Worm (Caenorhabditis elegans) whole organism, L4 larva: ENCODE measurements around the gene col-153.

Experiments
- F26F4.8 ChIP-seq: fragments of 200-800 bp; sonication (Bioruptor generic); conservative IDR thresholded peaks from 2 replicates; pipeline ENCODE4 v1.3.6; 2022; ENCODE audit warnings: missing genetic modification characterization, missing compliant biosample characterization
- F49E8.2 ChIP-seq: sonication (generic microtip); optimal IDR thresholded peaks from 2 replicates; lab custom pipeline; 2016; ENCODE audit warnings: missing compliant biosample characterization, mild to moderate bottlenecking, missing genetic modification characterization, borderline replicate concordance
- R02D3.7 ChIP-seq: fragments of 150-350 bp; sonication (generic microtip); optimal IDR thresholded peaks from 3 replicates; lab custom pipeline; 2014; ENCODE audit warnings: missing biosample characterization, missing genetic modification characterization
- T20F7.1 ChIP-seq: fragments of 200-800 bp; sonication (Bioruptor generic); optimal IDR thresholded peaks from 2 replicates; lab custom pipeline; 2018; ENCODE audit warnings: mild to moderate bottlenecking, missing genetic modification characterization, missing compliant biosample characterization
- Y48G9A.11 ChIP-seq: fragments of 200-800 bp; sonication (Bioruptor generic); IDR thresholded peaks from 2 replicates; pipeline ENCODE4 v1.3.6; 2022; ENCODE audit warnings: missing genetic modification reagents, missing genetic modification characterization, missing compliant biosample characterization
- aha-1 ChIP-seq: fragments of 150-350 bp; peaks from one replicate; lab custom pipeline; 2014; ENCODE audit warnings: missing biosample characterization, missing genetic modification characterization
- aly-2 ChIP-seq: sonication (generic microtip); optimal IDR thresholded peaks from 2 replicates; lab custom pipeline; 2018; ENCODE audit warnings: missing biosample characterization, missing genetic modification characterization
- arid-1 ChIP-seq: fragments of 200-800 bp; sonication (Bioruptor generic); conservative IDR thresholded peaks from 2 replicates; pipeline ENCODE4 v1.3.6; 2022; ENCODE audit warnings: missing genetic modification reagents, missing genetic modification characterization, missing compliant biosample characterization
- attf-4 ChIP-seq: sonication (generic microtip); optimal IDR thresholded peaks from 3 replicates; lab custom pipeline; 2017; ENCODE audit warnings: missing biosample characterization, missing genetic modification characterization
- ceh-20 ChIP-seq: fragments of 200-800 bp; sonication (Bioruptor generic); IDR thresholded peaks from 2 replicates; pipeline ENCODE4 v1.3.6; 2022; ENCODE audit warnings: missing genetic modification reagents, missing genetic modification characterization, missing compliant biosample characterization
- ceh-32 ChIP-seq: sonication (generic microtip); optimal IDR thresholded peaks from 2 replicates; lab custom pipeline; 2016; ENCODE audit warnings: mild to moderate bottlenecking, missing genetic modification characterization, missing compliant biosample characterization; ENCODE audit not compliant: poor library complexity
- ceh-44 ChIP-seq: fragments of 200-800 bp; sonication (Bioruptor generic); IDR thresholded peaks from 2 replicates; pipeline ENCODE4 v1.3.6; 2022; ENCODE audit warnings: missing genetic modification reagents, missing genetic modification characterization, missing compliant biosample characterization
- ceh-62 ChIP-seq: sonication (generic microtip); optimal IDR thresholded peaks from 2 replicates; lab custom pipeline; 2017; ENCODE audit warnings: missing biosample characterization, missing genetic modification characterization
- cey-2 ChIP-seq: sonication (generic microtip); optimal IDR thresholded peaks from 3 replicates; lab custom pipeline; 2017; ENCODE audit warnings: missing genetic modification characterization, mild to moderate bottlenecking, missing compliant biosample characterization, antibody characterized with exemption, borderline replicate concordance; ENCODE audit not compliant: insufficient read depth
- ctbp-1 ChIP-seq: fragments of 200-800 bp; sonication (Bioruptor generic); IDR thresholded peaks from 2 replicates; pipeline ENCODE4 v1.3.6; 2022; ENCODE audit warnings: missing genetic modification reagents, missing genetic modification characterization, missing compliant biosample characterization
- dmd-8 ChIP-seq: fragments of 200-800 bp; sonication (Bioruptor generic); IDR thresholded peaks from 2 replicates; pipeline ENCODE4 v1.3.6; 2022; ENCODE audit warnings: missing genetic modification characterization, missing compliant biosample characterization
- dmd-9 ChIP-seq: fragments of 200-800 bp; sonication (Bioruptor generic); IDR thresholded peaks from 2 replicates; pipeline ENCODE4 v1.3.6; 2022; ENCODE audit warnings: missing genetic modification reagents, missing genetic modification characterization, missing compliant biosample characterization
- dpl-1 ChIP-seq: fragments of 150-350 bp; optimal IDR thresholded peaks from 2 replicates; lab custom pipeline; 2014; ENCODE audit warnings: missing biosample characterization, missing genetic modification reagents, missing genetic modification characterization
- duxl-1 ChIP-seq: sonication (generic microtip); optimal IDR thresholded peaks from 2 replicates; lab custom pipeline; 2016; ENCODE audit warnings: mild to moderate bottlenecking, missing genetic modification characterization, moderate library complexity, missing compliant biosample characterization; ENCODE audit not compliant: poor library complexity
- egl-43 ChIP-seq: fragments of 200-800 bp; sonication (Bioruptor generic); IDR thresholded peaks from 2 replicates; pipeline ENCODE4 v1.3.6; 2022; ENCODE audit warnings: missing genetic modification reagents, missing genetic modification characterization, missing compliant biosample characterization
- fkh-10 ChIP-seq: fragments of 150-350 bp; optimal IDR thresholded peaks from 2 replicates; lab custom pipeline; 2014; ENCODE audit warnings: missing biosample characterization, missing genetic modification reagents, missing genetic modification characterization
- hlh-11 ChIP-seq: fragments of 200-800 bp; sonication (Bioruptor generic); optimal IDR thresholded peaks from 2 replicates; lab custom pipeline; 2018; ENCODE audit warnings: mild to moderate bottlenecking, missing genetic modification characterization, missing compliant biosample characterization
- hlh-30 ChIP-seq: sonication (generic microtip); optimal IDR thresholded peaks from 2 replicates; lab custom pipeline; 2017; ENCODE audit warnings: antibody characterized with exemption, mild to moderate bottlenecking, missing genetic modification characterization, missing compliant biosample characterization; ENCODE audit not compliant: insufficient read depth
- lim-7 ChIP-seq: fragments of 200-800 bp; sonication (Bioruptor generic); IDR thresholded peaks from 2 replicates; pipeline ENCODE4 v1.3.6; 2022; ENCODE audit warnings: missing genetic modification characterization, missing compliant biosample characterization
- lin-1 ChIP-seq: fragments of 200-800 bp; sonication (Bioruptor generic); IDR thresholded peaks from 2 replicates; pipeline ENCODE4 v1.3.6; 2022; ENCODE audit warnings: missing genetic modification reagents, missing genetic modification characterization, missing compliant biosample characterization
- lin-15B ChIP-seq: fragments of 150-350 bp; sonication (generic microtip); optimal IDR thresholded peaks from 3 replicates; lab custom pipeline; 2014; ENCODE audit warnings: missing biosample characterization, missing genetic modification characterization
- lin-38 ChIP-seq: fragments of 200-800 bp; sonication (Bioruptor generic); IDR thresholded peaks from 2 replicates; pipeline ENCODE4 v1.3.6; 2022; ENCODE audit warnings: missing genetic modification reagents, missing genetic modification characterization, missing compliant biosample characterization
- lin-39 ChIP-seq: fragments of 150-350 bp; optimal IDR thresholded peaks from 2 replicates; lab custom pipeline; 2014; ENCODE audit warnings: missing biosample characterization, missing genetic modification reagents, missing genetic modification characterization
- lir-3 ChIP-seq: sonication (generic microtip); optimal IDR thresholded peaks from 2 replicates; lab custom pipeline; 2016; ENCODE audit warnings: mild to moderate bottlenecking, missing genetic modification characterization, missing compliant biosample characterization
- lsy-2 ChIP-seq, 2 experiments: fragments of 150-350 bp in 1 of 2; sonication (generic microtip) in 1 of 2; optimal IDR thresholded peaks; 2 replicates each; lab custom pipeline; 2014 to 2017; ENCODE audit warnings: missing biosample characterization in 2 of 2, missing genetic modification characterization in 2 of 2
- madf-5 ChIP-seq, 2 experiments: fragments of 200-800 bp; sonication (Bioruptor generic); IDR thresholded peaks; 2 replicates each; pipeline ENCODE4 v1.3.6; 2022; ENCODE audit warnings: missing compliant biosample characterization in 2 of 2, missing genetic modification characterization in 2 of 2
- nhr-11 ChIP-seq: fragments of 150-350 bp; optimal IDR thresholded peaks from 2 replicates; lab custom pipeline; 2014; ENCODE audit warnings: missing biosample characterization, missing genetic modification characterization
- nhr-111 ChIP-seq: fragments of 200-800 bp; sonication (Bioruptor generic); optimal IDR thresholded peaks from 2 replicates; lab custom pipeline; 2018; ENCODE audit warnings: mild to moderate bottlenecking, missing genetic modification characterization, missing compliant biosample characterization
- pha-4 ChIP-seq, 2 experiments: fragments of 150-350 bp in 1 of 2; fragments of 200-800 bp in 1 of 2; sonication (Bioruptor generic) in 1 of 2; IDR thresholded peaks in 1 of 2; optimal IDR thresholded peaks in 1 of 2; 2 replicates each; pipeline versions ENCODE4 v1.3.6 to Lab custom; 2014 to 2022; ENCODE audit warnings: missing genetic modification characterization in 2 of 2, missing genetic modification reagents in 2 of 2, missing biosample characterization in 1 of 2, missing compliant biosample characterization in 1 of 2
- pqm-1 ChIP-seq: sonication (generic microtip); optimal IDR thresholded peaks from 2 replicates; lab custom pipeline; 2017; ENCODE audit warnings: missing biosample characterization, missing genetic modification characterization
- rbr-2 ChIP-seq: sonication (generic microtip); optimal IDR thresholded peaks from 2 replicates; lab custom pipeline; 2016; ENCODE audit warnings: missing genotype, missing genetic modification characterization, missing compliant biosample characterization
- spr-1 ChIP-seq: sonication (generic microtip); optimal IDR thresholded peaks from 2 replicates; lab custom pipeline; 2016; ENCODE audit warnings: mild to moderate bottlenecking, missing genetic modification characterization, missing compliant biosample characterization
- spr-3 ChIP-seq: fragments of 200-800 bp; sonication (Bioruptor generic); optimal IDR thresholded peaks from 2 replicates; lab custom pipeline; 2018; ENCODE audit warnings: mild to moderate bottlenecking, missing genetic modification characterization, missing compliant biosample characterization
- tag-97 ChIP-seq: fragments of 200-800 bp; sonication (Bioruptor generic); IDR thresholded peaks from 2 replicates; pipeline ENCODE4 v1.3.6; 2022; ENCODE audit warnings: missing genetic modification characterization, missing compliant biosample characterization
- unc-130 ChIP-seq: sonication (generic microtip); optimal IDR thresholded peaks from 2 replicates; lab custom pipeline; 2016; ENCODE audit warnings: missing genetic modification reagents, missing genetic modification characterization, missing compliant biosample characterization
- vab-7 ChIP-seq: fragments of 200-800 bp; sonication (Bioruptor generic); IDR thresholded peaks from 2 replicates; pipeline ENCODE4 v1.3.6; 2022; ENCODE audit warnings: missing genetic modification reagents, missing genetic modification characterization, missing compliant biosample characterization
- ztf-11 ChIP-seq: fragments of 150-350 bp; optimal IDR thresholded peaks from 2 replicates; lab custom pipeline; 2014; ENCODE audit warnings: missing biosample characterization, missing genetic modification characterization
- ztf-7 ChIP-seq: fragments of 150-350 bp; optimal IDR thresholded peaks from 2 replicates; lab custom pipeline; 2014; ENCODE audit warnings: missing biosample characterization, missing genetic modification characterization

Gene col-153

DNA sequence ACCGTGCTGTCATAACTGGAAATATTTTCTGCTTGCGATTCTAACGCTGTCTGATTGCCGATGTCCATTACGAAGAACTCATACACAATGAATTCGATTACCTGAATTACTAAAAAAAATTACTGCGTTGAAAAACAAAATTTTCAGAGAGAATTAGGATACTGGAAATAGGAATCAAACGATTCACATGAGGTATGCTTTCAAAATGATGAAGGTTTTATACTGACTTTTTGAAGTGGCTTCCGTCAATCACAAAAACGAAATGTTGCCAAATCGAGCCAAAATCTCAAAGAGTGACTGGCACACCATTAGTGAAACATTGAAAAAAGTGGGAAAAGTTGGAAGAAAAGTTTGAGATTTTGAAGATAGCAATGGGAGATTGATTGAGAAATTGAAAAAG, 40.5 kb upstream of the col-153 start, which contains the start of gene zzz-1:
Gene zzz-1 (minus strand): TSS at position 101 of the 400 bp plus-strand sequence.
- TF ChIP-seq lin-38: no peak
- no peak for TF ChIP-seq tag-97
- no peak for TF ChIP-seq nhr-111 (GFP tag; lab: Kevin White, UChicago)
- no peak for TF ChIP-seq Y48G9A.11 (GFP tag; lab: Robert Waterston, UW)
- TF ChIP-seq F26F4.8 (GFP tag; lab: Robert Waterston, UW): no peak
- TF ChIP-seq R02D3.7 (tag; lab: Kevin White, UChicago): no peak
- TF ChIP-seq arid-1: no peak
- TF ChIP-seq dmd-8 (GFP tag; lab: Robert Waterston, UW): no peak
- no peak for TF ChIP-seq ceh-44
- no peak for TF ChIP-seq T20F7.1
- TF ChIP-seq nhr-11 (tag; lab: Kevin White, UChicago): no peak
- TF ChIP-seq ctbp-1 (GFP tag; lab: Robert Waterston, UW): no peak
- no peak for TF ChIP-seq F49E8.2 (tag; lab: Kevin White, UChicago)
- no peak for TF ChIP-seq hlh-11 (tag; lab: Kevin White, UChicago)
- no peak for TF ChIP-seq ceh-32
- no peak for TF ChIP-seq fkh-10 (GFP tag; lab: Kevin White, UChicago)
- no peak for TF ChIP-seq cey-2 (tag; lab: Kevin White, UChicago)
- no peak for TF ChIP-seq pqm-1 (tag; lab: Kevin White, UChicago)

DNA sequence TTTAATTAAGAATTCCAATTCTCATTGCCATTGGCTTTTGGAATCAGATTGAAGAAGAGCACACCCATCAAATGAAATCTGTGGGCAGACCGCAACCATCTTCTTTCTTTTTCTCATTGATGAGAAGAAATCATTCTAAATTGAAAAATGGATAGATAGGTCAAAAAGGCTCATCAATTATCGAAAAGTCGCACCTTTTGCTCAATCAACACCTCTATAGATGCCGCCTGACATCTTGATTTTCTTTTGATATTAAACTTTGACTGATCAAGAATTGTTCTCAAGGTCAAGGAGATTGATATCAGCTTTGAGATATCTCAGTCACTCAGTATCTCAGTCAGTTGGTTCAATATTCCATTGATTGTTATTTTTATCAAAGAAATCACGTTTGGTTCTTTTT, 39.7 kb upstream of the col-153 start:
- TF ChIP-seq lir-3 (tag; lab: Kevin White, UChicago): no peak
- TF ChIP-seq ztf-7 (tag; lab: Kevin White, UChicago): no peak
- TF ChIP-seq lsy-2 (tag; optimal IDR thresholded peaks at IDR 0.05; lab: Kevin White, UChicago): no peak
- no peak for TF ChIP-seq madf-5 (GFP tag; IDR thresholded peaks at IDR 0.05; lab: Robert Waterston, UW)
- no peak for TF ChIP-seq hlh-30 (tag; lab: Kevin White, UChicago)
- TF ChIP-seq lin-1: no peak
- TF ChIP-seq lin-39 (tag; lab: Kevin White, UChicago): no peak
- TF ChIP-seq lin-38: no peak
- TF ChIP-seq ctbp-1 (GFP tag; lab: Robert Waterston, UW): no peak
- no peak for TF ChIP-seq ceh-20
- no peak for TF ChIP-seq duxl-1 (tag; lab: Kevin White, UChicago)
- no peak for TF ChIP-seq rbr-2 (tag; lab: Kevin White, UChicago)
- no peak for TF ChIP-seq nhr-111 (GFP tag; lab: Kevin White, UChicago)
- TF ChIP-seq ceh-62 (tag; lab: Kevin White, UChicago): no peak
- no peak for TF ChIP-seq spr-3 (GFP tag; lab: Kevin White, UChicago)
- TF ChIP-seq aha-1 (tag; lab: Kevin White, UChicago): no peak
- TF ChIP-seq cey-2 (tag; lab: Kevin White, UChicago): no peak
- TF ChIP-seq, all 104 proteins: peak for 0

DNA sequence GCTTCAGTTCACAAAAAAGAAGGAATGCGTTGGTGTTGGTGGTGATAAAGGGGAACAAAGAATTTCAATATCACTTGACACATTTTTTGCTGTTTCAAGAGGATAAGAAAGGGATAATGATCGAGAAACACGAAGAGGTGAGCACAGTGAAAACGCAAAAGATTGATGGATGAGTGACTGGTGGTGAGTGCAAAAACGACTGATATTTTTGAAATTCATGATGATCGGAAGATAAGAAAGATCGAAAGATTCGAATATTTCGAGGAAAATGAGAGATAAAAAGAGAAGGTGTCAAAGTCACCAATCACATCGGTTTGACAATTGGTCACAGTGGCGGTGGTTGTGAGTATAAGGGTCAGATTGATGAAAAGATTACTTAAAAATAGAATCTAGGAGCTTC, 33.7 kb upstream of the col-153 start:
- no peak for TF ChIP-seq attf-4

DNA sequence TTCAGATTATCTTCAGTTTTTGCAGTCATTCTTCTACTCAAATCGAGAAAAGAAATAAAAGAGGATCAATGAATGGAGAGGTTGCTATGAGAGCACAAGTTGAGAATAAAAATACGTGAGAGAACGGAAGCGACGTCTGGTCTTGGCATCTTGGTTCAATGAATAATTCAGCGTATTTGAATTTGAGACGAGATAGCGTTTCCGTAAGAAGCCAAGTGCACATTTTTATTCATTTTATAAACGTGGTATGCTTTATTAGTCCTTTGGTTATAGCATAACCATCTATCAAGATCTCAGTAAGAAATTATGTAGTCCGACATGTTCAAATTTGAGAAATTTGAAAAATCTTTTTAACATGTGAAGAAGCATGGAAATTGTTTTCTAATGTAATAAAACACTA, 31.2 kb upstream of the col-153 start, which contains the start of gene F58B4.2:
Gene F58B4.2 (minus strand): TSS at position 101 of the 400 bp plus-strand sequence.
- TF ChIP-seq ztf-11 (no peak), R02D3.7 (tag; lab: Kevin White, UChicago) (no peak), unc-130 (GFP tag; lab: Kevin White, UChicago) (no peak), lin-15B (tag; lab: Kevin White, UChicago) (no peak), lin-39 (tag; lab: Kevin White, UChicago) (no peak), lim-7 (GFP tag; lab: Robert Waterston, UW) (no peak), aly-2 (tag; lab: Kevin White, UChicago) (no peak), fkh-10 (GFP tag; lab: Kevin White, UChicago) (no peak), spr-1 (tag; lab: Kevin White, UChicago) (no peak), dpl-1 (GFP tag; lab: Kevin White, UChicago) (no peak), egl-43 (GFP tag; lab: Robert Waterston, UW) (no peak), dmd-9 (GFP tag; lab: Robert Waterston, UW) (no peak), pha-4 (GFP tag; IDR thresholded peaks at IDR 0.05; lab: Robert Waterston, UW) (no peak), pha-4 (tag; optimal IDR thresholded peaks at IDR 0.05; lab: Kevin White, UChicago) (no peak), pqm-1 (tag; lab: Kevin White, UChicago) (no peak), vab-7 (GFP tag; lab: Robert Waterston, UW) (no peak)
- TF ChIP-seq, all 104 proteins: peak for 0
